Fruit fly (Drosophila melanogaster) whole organism, embryonic: ENCODE measurements around the gene rgn.
A peak's percentile ranks its signal among the peaks of the same experiment; 100 is the strongest.

Source experiments
- CG10147 ChIP-seq: fragments of 200-800 bp; sonication (Bioruptor generic); optimal IDR thresholded peaks from 2 replicates; lab custom pipeline; 2019; ENCODE audit warnings: missing biosample characterization, mild to moderate bottlenecking, missing genetic modification characterization, moderate library complexity
- CG10209 ChIP-seq: fragments of 200-800 bp; sonication (Bioruptor generic); optimal IDR thresholded peaks from 3 replicates; lab custom pipeline; 2017; ENCODE audit warnings: missing biosample characterization, mild to moderate bottlenecking, missing genetic modification characterization, missing genetic modification reagents
- CG10654 ChIP-seq: fragments of 200-800 bp; sonication (Bioruptor generic); optimal IDR thresholded peaks from 2 replicates; lab custom pipeline; 2016; ENCODE audit warnings: missing biosample characterization, missing genetic modification characterization
- CG11695 ChIP-seq: fragments of 200-800 bp; sonication (Bioruptor generic); IDR thresholded peaks from 3 replicates; pipeline ENCODE4 v1.3.6; 2022; ENCODE audit warnings: missing biosample characterization, missing genetic modification characterization
- CG12071 ChIP-seq: fragments of 200-800 bp; sonication (Bioruptor generic); optimal IDR thresholded peaks from 3 replicates; lab custom pipeline; 2018; ENCODE audit warnings: missing biosample characterization, mild to moderate bottlenecking, missing genetic modification characterization
- CG12299 ChIP-seq: fragments of 200-800 bp; sonication (Bioruptor generic); optimal IDR thresholded peaks from 2 replicates; lab custom pipeline; 2018; ENCODE audit warnings: missing biosample characterization, mild to moderate bottlenecking, missing genetic modification characterization
- CG12744 ChIP-seq: fragments of 200-800 bp; sonication (Bioruptor generic); optimal IDR thresholded peaks from 2 replicates; lab custom pipeline; 2016; ENCODE audit warnings: missing biosample characterization, missing genetic modification characterization
- CG13624 ChIP-seq: fragments of 200-800 bp; sonication (Bioruptor generic); optimal IDR thresholded peaks from 2 replicates; lab custom pipeline; 2016; ENCODE audit warnings: missing biosample characterization, missing genetic modification characterization
- CG18011 ChIP-seq: fragments of 200-800 bp; sonication (Bioruptor generic); optimal IDR thresholded peaks from 2 replicates; lab custom pipeline; 2017; ENCODE audit warnings: missing biosample characterization, missing genetic modification characterization, mild to moderate bottlenecking, moderate library complexity, missing genotype
- CG2712 ChIP-seq: fragments of 200-800 bp; optimal IDR thresholded peaks from 3 replicates; lab custom pipeline; 2019; ENCODE audit warnings: missing biosample characterization, mild to moderate bottlenecking, missing genetic modification characterization, moderate library complexity
- CG33557 ChIP-seq: fragments of 200-800 bp; sonication (Bioruptor generic); optimal IDR thresholded peaks from 2 replicates; lab custom pipeline; 2019; ENCODE audit warnings: missing biosample characterization, mild to moderate bottlenecking, missing genetic modification characterization, moderate library complexity
- CG3407 ChIP-seq: fragments of 200-800 bp; sonication (Bioruptor generic); optimal IDR thresholded peaks from 2 replicates; lab custom pipeline; 2018; ENCODE audit warnings: missing biosample characterization, mild to moderate bottlenecking, missing genetic modification characterization
- CG3847 ChIP-seq: fragments of 200-800 bp; sonication (Bioruptor generic); IDR thresholded peaks from 2 replicates; pipeline ENCODE4 v1.3.6; 2022; ENCODE audit warnings: missing biosample characterization, missing genetic modification characterization
- CG4328 ChIP-seq: fragments of 200-800 bp; sonication (Bioruptor generic); optimal IDR thresholded peaks from 3 replicates; lab custom pipeline; 2017; ENCODE audit warnings: missing biosample characterization, missing genetic modification reagents, missing genetic modification characterization
- CG4404 ChIP-seq: fragments of 200-800 bp; sonication (Bioruptor generic); IDR thresholded peaks from 2 replicates; pipeline ENCODE4 v1.3.6; 2022; ENCODE audit warnings: missing biosample characterization, missing genetic modification characterization
- CG6765 ChIP-seq: fragments of 200-800 bp; sonication (Bioruptor generic); optimal IDR thresholded peaks from 3 replicates; lab custom pipeline; 2017; ENCODE audit warnings: missing biosample characterization, mild to moderate bottlenecking, missing genetic modification characterization
- CG8089 ChIP-seq: fragments of 200-800 bp; sonication (Bioruptor generic); optimal IDR thresholded peaks from 3 replicates; lab custom pipeline; 2016; ENCODE audit warnings: missing biosample characterization, missing genetic modification characterization
- CG8290 ChIP-seq, 3 experiments: fragments of 200-800 bp; sonication (Bioruptor generic); optimal IDR thresholded peaks; 2 replicates each; lab custom pipeline; 2016 to 2019; ENCODE audit warnings: missing biosample characterization in 3 of 3, missing genetic modification characterization in 3 of 3, mild to moderate bottlenecking in 2 of 3, moderate library complexity in 1 of 3
- Deaf1 ChIP-seq: fragments of 200-800 bp; optimal IDR thresholded peaks from 3 replicates; lab custom pipeline; 2019; ENCODE audit warnings: missing biosample characterization, mild to moderate bottlenecking, missing genetic modification characterization, moderate library complexity
- Fer3 ChIP-seq: fragments of 200-800 bp; sonication (Bioruptor generic); optimal IDR thresholded peaks from 2 replicates; lab custom pipeline; 2018; ENCODE audit warnings: missing biosample characterization, mild to moderate bottlenecking, missing genetic modification characterization, moderate library complexity
- H2.0 ChIP-seq: fragments of 200-800 bp; sonication (Bioruptor generic); IDR thresholded peaks from 2 replicates; pipeline ENCODE4 v1.3.6; 2022; ENCODE audit warnings: missing biosample characterization, missing genetic modification characterization
- HLH4C ChIP-seq: fragments of 200-800 bp; sonication (Bioruptor generic); IDR thresholded peaks from 3 replicates; pipeline ENCODE4 v1.3.6; 2022; ENCODE audit warnings: missing biosample characterization, missing genetic modification characterization; ENCODE audit not compliant: partially characterized antibody
- Hand ChIP-seq: fragments of 200-800 bp; sonication (Bioruptor generic); optimal IDR thresholded peaks from 2 replicates; lab custom pipeline; 2017; ENCODE audit warnings: mild to moderate bottlenecking, missing biosample characterization, missing genetic modification reagents, missing genetic modification characterization
- Hmx ChIP-seq: fragments of 200-800 bp; sonication (Bioruptor generic); optimal IDR thresholded peaks from 2 replicates; lab custom pipeline; 2016; ENCODE audit warnings: missing biosample characterization, missing genetic modification characterization
- Myb ChIP-seq: fragments of 200-800 bp; sonication (Bioruptor generic); optimal IDR thresholded peaks from 2 replicates; lab custom pipeline; 2016; ENCODE audit warnings: missing biosample characterization, missing genetic modification characterization
- Nf-YB ChIP-seq: fragments of 200-800 bp; sonication (Bioruptor generic); optimal IDR thresholded peaks from 3 replicates; lab custom pipeline; 2019; ENCODE audit warnings: missing biosample characterization, mild to moderate bottlenecking, missing genetic modification characterization, moderate library complexity
- TFAM ChIP-seq: fragments of 200-800 bp; sonication (Bioruptor generic); optimal IDR thresholded peaks from 2 replicates; lab custom pipeline; 2017; ENCODE audit warnings: missing biosample characterization, missing genetic modification characterization, inconsistent platforms
- YL-1 ChIP-seq: fragments of 200-800 bp; sonication (Bioruptor generic); optimal IDR thresholded peaks from 3 replicates; lab custom pipeline; 2017; ENCODE audit warnings: missing biosample characterization, mild to moderate bottlenecking, missing genetic modification characterization
- bbx ChIP-seq: fragments of 200-800 bp; sonication (Bioruptor generic); IDR thresholded peaks from 2 replicates; pipeline ENCODE4 v1.3.6; 2022; ENCODE audit warnings: missing biosample characterization, missing genetic modification characterization; ENCODE audit not compliant: partially characterized antibody
- corto ChIP-seq: fragments of 200-800 bp; sonication (Bioruptor generic); optimal IDR thresholded peaks from 2 replicates; lab custom pipeline; 2016; ENCODE audit warnings: missing biosample characterization, mild to moderate bottlenecking, missing genetic modification characterization, moderate library complexity
- crol ChIP-seq: fragments of 200-800 bp; sonication (Bioruptor generic); IDR thresholded peaks from 2 replicates; pipeline ENCODE4 v1.3.6; 2022; ENCODE audit warnings: missing biosample characterization, missing genetic modification characterization
- dpn ChIP-seq, 2 experiments: fragments of 200-800 bp; sonication (Bioruptor generic); optimal IDR thresholded peaks; 3 replicates each; lab custom pipeline; 2016; ENCODE audit warnings: missing biosample characterization in 2 of 2, missing genetic modification characterization in 2 of 2
- eyg ChIP-seq: fragments of 200-800 bp; sonication (Bioruptor generic); optimal IDR thresholded peaks from 3 replicates; lab custom pipeline; 2016; ENCODE audit warnings: missing biosample characterization, missing genetic modification characterization
- gem ChIP-seq: fragments of 200-800 bp; sonication (Bioruptor generic); optimal IDR thresholded peaks from 2 replicates; lab custom pipeline; 2019; ENCODE audit warnings: missing biosample characterization, mild to moderate bottlenecking, missing genetic modification characterization, moderate library complexity
- ind ChIP-seq: fragments of 200-800 bp; sonication (Bioruptor generic); optimal IDR thresholded peaks from 3 replicates; lab custom pipeline; 2016; ENCODE audit warnings: missing biosample characterization, missing genetic modification characterization
- inv ChIP-seq: fragments of 200-800 bp; sonication (Bioruptor generic); IDR thresholded peaks from 2 replicates; pipeline ENCODE4 v1.3.6; 2022; ENCODE audit warnings: missing biosample characterization, missing genetic modification characterization; ENCODE audit not compliant: partially characterized antibody
- knrl ChIP-seq: fragments of 200-800 bp; sonication (Bioruptor generic); IDR thresholded peaks from 3 replicates; pipeline ENCODE4 v1.3.6; 2022; ENCODE audit warnings: missing biosample characterization, missing genetic modification characterization; ENCODE audit not compliant: partially characterized antibody
- lilli ChIP-seq: fragments of 200-800 bp; sonication (Bioruptor generic); optimal IDR thresholded peaks from 3 replicates; lab custom pipeline; 2016; ENCODE audit warnings: missing biosample characterization, missing genetic modification characterization
- lmd ChIP-seq: fragments of 200-800 bp; sonication (Bioruptor generic); IDR thresholded peaks from 2 replicates; pipeline ENCODE4 v1.3.6; 2022; ENCODE audit warnings: missing biosample characterization, missing genetic modification characterization
- mirr ChIP-seq: fragments of 200-800 bp; sonication (Bioruptor generic); optimal IDR thresholded peaks from 3 replicates; lab custom pipeline; 2018; ENCODE audit warnings: missing biosample characterization, mild to moderate bottlenecking, missing genetic modification characterization
- nerfin-1 ChIP-seq: fragments of 200-800 bp; sonication (Bioruptor generic); optimal IDR thresholded peaks from 3 replicates; lab custom pipeline; 2019; ENCODE audit warnings: missing biosample characterization, mild to moderate bottlenecking, missing genetic modification characterization, moderate library complexity
- nmo ChIP-seq: fragments of 200-800 bp; sonication (Bioruptor generic); optimal IDR thresholded peaks from 2 replicates; lab custom pipeline; 2018; ENCODE audit warnings: missing biosample characterization, mild to moderate bottlenecking, missing genetic modification characterization, moderate library complexity
- repo ChIP-seq: fragments of 200-800 bp; sonication (Bioruptor generic); optimal IDR thresholded peaks from 2 replicates; lab custom pipeline; 2016; ENCODE audit warnings: missing biosample characterization, missing genetic modification characterization
- slou ChIP-seq: fragments of 200-800 bp; sonication (Bioruptor generic); optimal IDR thresholded peaks from 3 replicates; lab custom pipeline; 2016; ENCODE audit warnings: missing biosample characterization, missing genetic modification characterization
- sna ChIP-seq: fragments of 200-800 bp; sonication (Bioruptor generic); IDR thresholded peaks from 2 replicates; pipeline ENCODE4 v1.3.6; 2022; ENCODE audit warnings: missing biosample characterization, missing genetic modification characterization; ENCODE audit not compliant: partially characterized antibody
- so ChIP-seq: fragments of 200-800 bp; sonication (Bioruptor generic); IDR thresholded peaks from 3 replicates; pipeline ENCODE4 v1.3.6; 2022; ENCODE audit warnings: missing biosample characterization, missing genetic modification characterization
- sug ChIP-seq: fragments of 200-800 bp; optimal IDR thresholded peaks from 2 replicates; lab custom pipeline; 2019; ENCODE audit warnings: missing biosample characterization, mild to moderate bottlenecking, missing genetic modification characterization, moderate library complexity
- tna ChIP-seq: fragments of 200-800 bp; sonication (Bioruptor generic); IDR thresholded peaks from 2 replicates; pipeline ENCODE4 v1.3.6; 2022; ENCODE audit warnings: missing biosample characterization, missing genetic modification characterization; ENCODE audit not compliant: partially characterized antibody
- twi ChIP-seq: fragments of 200-800 bp; optimal IDR thresholded peaks from 2 replicates; lab custom pipeline; 2019; ENCODE audit warnings: missing biosample characterization, mild to moderate bottlenecking, missing genetic modification characterization, moderate library complexity
- vvl ChIP-seq: fragments of 200-800 bp; sonication (Bioruptor generic); IDR thresholded peaks from 2 replicates; pipeline ENCODE4 v1.3.6; 2022; ENCODE audit warnings: missing biosample characterization, missing genetic modification characterization
- zen ChIP-seq: fragments of 200-800 bp; sonication (Bioruptor generic); optimal IDR thresholded peaks from 3 replicates; lab custom pipeline; 2018; ENCODE audit warnings: missing biosample characterization, mild to moderate bottlenecking, missing genetic modification characterization, moderate library complexity

The rgn gene

DNA sequence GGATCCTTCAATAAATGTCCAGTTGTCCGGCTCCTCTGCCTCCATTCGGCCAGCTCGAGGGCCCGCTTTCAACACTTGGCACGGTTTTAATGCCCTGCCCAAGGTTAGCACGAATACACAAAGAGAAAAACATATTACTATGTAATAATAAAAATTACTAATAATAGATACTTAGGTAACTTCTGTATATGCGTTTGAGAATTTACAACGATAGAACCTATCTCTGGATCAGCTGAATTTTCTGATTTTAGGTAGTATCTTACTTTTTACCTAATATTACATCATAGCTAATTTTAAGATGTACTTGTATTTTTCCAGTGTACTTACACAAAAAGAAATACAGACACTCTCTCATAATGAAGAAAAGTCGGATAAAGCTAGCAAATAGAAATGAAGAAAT is 3.4 kb downstream of the rgn start (continued):
- peak; percentile 37 for TF ChIP-seq nmo
- TF ChIP-seq zen (tag; lab: Kevin White, UChicago): no peak
- no peak for TF ChIP-seq CG10654 (GFP tag; lab: Kevin White, UChicago)
- TF ChIP-seq bbx (GFP tag; lab: Robert Waterston, UW): no peak
- no peak for TF ChIP-seq CG13624 (GFP tag; lab: Kevin White, UChicago)
- TF ChIP-seq repo (GFP tag; lab: Kevin White, UChicago): no peak
- TF ChIP-seq Myb (GFP tag; lab: Kevin White, UChicago): no peak
- TF ChIP-seq gem: peak; percentile 66
- TF ChIP-seq CG12299 (tag; lab: Kevin White, UChicago): no peak
- TF ChIP-seq CG8089: no peak
- TF ChIP-seq CG10209 (GFP tag; lab: Kevin White, UChicago): no peak
- no peak for TF ChIP-seq CG3407
- TF ChIP-seq Hand (GFP tag; lab: Kevin White, UChicago): no peak
- TF ChIP-seq CG6765 (GFP tag; lab: Kevin White, UChicago): no peak
- no peak for TF ChIP-seq lmd (GFP tag; lab: Robert Waterston, UW)
- no peak for TF ChIP-seq tna (GFP tag; lab: Robert Waterston, UW)
- TF ChIP-seq HLH4C (GFP tag; lab: Robert Waterston, UW): no peak
- no peak for TF ChIP-seq crol (GFP tag; lab: Robert Waterston, UW)
- TF ChIP-seq CG10147 (GFP tag; lab: Kevin White, UChicago): no peak
- no peak for TF ChIP-seq CG33557
- peak; percentile 39 for TF ChIP-seq CG2712 (tag; lab: Kevin White, UChicago)
- no peak for TF ChIP-seq dpn (GFP tag; optimal IDR thresholded peaks at IDR 0.05; lab: Kevin White, UChicago)
- TF ChIP-seq CG12071: no peak
- TF ChIP-seq CG11695: no peak
- no peak for TF ChIP-seq mirr
- no peak for TF ChIP-seq inv (GFP tag; lab: Robert Waterston, UW)
- no peak for TF ChIP-seq CG4404 (GFP tag; lab: Robert Waterston, UW)
- no peak for TF ChIP-seq sna (GFP tag; lab: Robert Waterston, UW)
- TF ChIP-seq Nf-YB (GFP tag; lab: Kevin White, UChicago): no peak
- no peak for TF ChIP-seq CG8290 (GFP tag; optimal IDR thresholded peaks at IDR 0.05; lab: Kevin White, UChicago)
- no peak for TF ChIP-seq CG8290 (tag; optimal IDR thresholded peaks at IDR 0.05; lab: Kevin White, UChicago)
- TF ChIP-seq CG12744 (GFP tag; lab: Kevin White, UChicago): no peak
- no peak for TF ChIP-seq TFAM
- no peak for TF ChIP-seq twi
- TF ChIP-seq Deaf1 (tag; lab: Kevin White, UChicago): no peak
- no peak for TF ChIP-seq eyg (GFP tag; lab: Kevin White, UChicago)
- no peak for TF ChIP-seq CG4328 (GFP tag; lab: Kevin White, UChicago)
- TF ChIP-seq knrl (GFP tag; lab: Robert Waterston, UW): no peak
- TF ChIP-seq so (GFP tag; lab: Robert Waterston, UW): no peak
- TF ChIP-seq H2.0: no peak
- no peak for TF ChIP-seq lilli (GFP tag; lab: Kevin White, UChicago)
- no peak for TF ChIP-seq slou (GFP tag; lab: Kevin White, UChicago)
- TF ChIP-seq Fer3 (tag; lab: Kevin White, UChicago): no peak
- no peak for TF ChIP-seq Hmx (GFP tag; lab: Kevin White, UChicago)
- TF ChIP-seq corto (GFP tag; lab: Kevin White, UChicago): no peak
- TF ChIP-seq vvl (GFP tag; lab: Robert Waterston, UW): no peak
- no peak for TF ChIP-seq sug
- no peak for TF ChIP-seq CG18011
- TF ChIP-seq ind (GFP tag; lab: Kevin White, UChicago): no peak
- TF ChIP-seq nerfin-1 (tag; lab: Kevin White, UChicago): no peak
- no peak for TF ChIP-seq YL-1 (GFP tag; lab: Kevin White, UChicago)
- no peak for TF ChIP-seq CG3847 (GFP tag; lab: Robert Waterston, UW)
